Fruit fly (Drosophila melanogaster): Measurements from ENCODE around the gene CG33648.

dm6 chr2L:14491686-14492085 lies 32.4 kb upstream of the CG33648 start:
- TF ChIP-seq Myc (optimal IDR thresholded peaks at IDR 0.05) (no peak), psq (optimal IDR thresholded peaks at IDR 0.05) (no peak), h (optimal IDR thresholded peaks at IDR 0.05) (no peak), ttk (optimal IDR thresholded peaks at IDR 0.05) (peak; percentile 59)
